Worm (Caenorhabditis elegans) whole organism, late embryonic: ENCODE results near the gene ZK1307.8.

ENCODE experiments used
- dmd-4 ChIP-seq: sonication (generic microtip); optimal IDR thresholded peaks from 2 replicates; lab custom pipeline; 2016; ENCODE audit warnings: borderline replicate concordance, missing genetic modification characterization, missing compliant biosample characterization
- fkh-6 ChIP-seq: sonication (generic microtip); optimal IDR thresholded peaks from 2 replicates; lab custom pipeline; 2016; ENCODE audit warnings: missing genetic modification characterization, missing compliant biosample characterization

ce11 chrII:9674678-9675077 is 50.3 kb downstream of the ZK1307.8 start, which contains the start of gene arc-1:
- TF ChIP-seq fkh-6 (no peak), dmd-4 (no peak)
